Fruit fly (Drosophila melanogaster) whole organism, embryonic: ENCODE data around the gene UQCR-14.

Source experiments
- BEAF-32 ChIP-seq: fragments of 200-800 bp; sonication (Bioruptor generic); optimal IDR thresholded peaks from 3 replicates; lab custom pipeline; 2017; ENCODE audit warnings: missing biosample characterization, missing genetic modification characterization, mild to moderate bottlenecking, moderate library complexity, missing genetic modification reagents
- Bgb ChIP-seq: fragments of 200-800 bp; sonication (Bioruptor generic); IDR thresholded peaks from 2 replicates; pipeline ENCODE4 v1.3.6; 2022; ENCODE audit warnings: missing biosample characterization, missing genetic modification characterization; ENCODE audit not compliant: partially characterized antibody
- CG1024 ChIP-seq: fragments of 200-800 bp; sonication (Bioruptor generic); IDR thresholded peaks from 2 replicates; pipeline ENCODE4 v1.3.6; 2022; ENCODE audit warnings: missing biosample characterization, missing genetic modification characterization
- CG14050 ChIP-seq: fragments of 200-800 bp; sonication (Bioruptor generic); IDR thresholded peaks from 3 replicates; pipeline ENCODE4 v1.3.6; 2022; ENCODE audit warnings: missing biosample characterization, missing genetic modification characterization
- CG1529 ChIP-seq: fragments of 200-800 bp; sonication (Bioruptor generic); optimal IDR thresholded peaks from 3 replicates; lab custom pipeline; 2018; ENCODE audit warnings: missing biosample characterization, missing genetic modification characterization
- CG15514 ChIP-seq: fragments of 200-800 bp; sonication (Bioruptor generic); optimal IDR thresholded peaks from 3 replicates; lab custom pipeline; 2017; ENCODE audit warnings: missing biosample characterization, missing genetic modification characterization, mild to moderate bottlenecking, moderate library complexity, missing genetic modification reagents
- CG16813 ChIP-seq: fragments of 200-800 bp; sonication (Bioruptor generic); IDR thresholded peaks from 3 replicates; pipeline ENCODE4 v1.3.6; 2022; ENCODE audit warnings: missing biosample characterization, missing genetic modification characterization; ENCODE audit not compliant: partially characterized antibody
- CG17328 ChIP-seq: fragments of 200-800 bp; sonication (Bioruptor generic); IDR thresholded peaks from 2 replicates; pipeline ENCODE4 v1.3.6; 2022; ENCODE audit warnings: missing biosample characterization, missing genetic modification characterization
- CG17802 ChIP-seq: fragments of 200-800 bp; sonication (Bioruptor generic); optimal IDR thresholded peaks from 2 replicates; lab custom pipeline; 2018; ENCODE audit warnings: missing biosample characterization, mild to moderate bottlenecking, missing genetic modification characterization, moderate library complexity
- CG2116 ChIP-seq: fragments of 200-800 bp; sonication (Bioruptor generic); optimal IDR thresholded peaks from 3 replicates; lab custom pipeline; 2018; ENCODE audit warnings: missing biosample characterization, mild to moderate bottlenecking, missing genetic modification characterization
- CG2712 ChIP-seq: fragments of 200-800 bp; optimal IDR thresholded peaks from 3 replicates; lab custom pipeline; 2019; ENCODE audit warnings: missing biosample characterization, mild to moderate bottlenecking, missing genetic modification characterization, moderate library complexity
- CG30020 ChIP-seq: fragments of 200-800 bp; optimal IDR thresholded peaks from 2 replicates; lab custom pipeline; 2019; ENCODE audit warnings: missing biosample characterization, mild to moderate bottlenecking, missing genetic modification characterization, moderate library complexity
- CG32767 ChIP-seq: fragments of 200-800 bp; sonication (Bioruptor generic); IDR thresholded peaks from 2 replicates; pipeline ENCODE4 v1.3.6; 2022; ENCODE audit warnings: missing biosample characterization, missing genetic modification characterization
- CG34224 ChIP-seq: fragments of 200-800 bp; sonication (Bioruptor generic); IDR thresholded peaks from 3 replicates; pipeline ENCODE4 v1.3.6; 2022; ENCODE audit warnings: missing biosample characterization, missing genetic modification characterization; ENCODE audit not compliant: partially characterized antibody
- CG3995 ChIP-seq: fragments of 200-800 bp; sonication (Bioruptor generic); optimal IDR thresholded peaks from 3 replicates; lab custom pipeline; 2016; ENCODE audit warnings: missing biosample characterization, missing genetic modification characterization
- CG6272 ChIP-seq: fragments of 200-800 bp; sonication (Bioruptor generic); IDR thresholded peaks from 2 replicates; pipeline ENCODE4 v1.3.6; 2022; ENCODE audit warnings: missing biosample characterization, missing genetic modification characterization
- CG6654 ChIP-seq: fragments of 200-800 bp; sonication (Bioruptor generic); optimal IDR thresholded peaks from 2 replicates; lab custom pipeline; 2017; ENCODE audit warnings: missing biosample characterization, mild to moderate bottlenecking, missing genetic modification characterization
- CG6791 ChIP-seq: fragments of 200-800 bp; sonication (Bioruptor generic); IDR thresholded peaks from 3 replicates; pipeline ENCODE4 v1.3.6; 2022; ENCODE audit warnings: missing biosample characterization, missing genetic modification characterization; ENCODE audit not compliant: partially characterized antibody
- CG7963 ChIP-seq: fragments of 200-800 bp; sonication (Bioruptor generic); IDR thresholded peaks from 3 replicates; pipeline ENCODE4 v1.3.6; 2022; ENCODE audit warnings: missing biosample characterization, missing genetic modification characterization; ENCODE audit not compliant: partially characterized antibody
- Dll ChIP-seq: fragments of 200-800 bp; sonication (Bioruptor generic); IDR thresholded peaks from 4 replicates; pipeline ENCODE4 v1.3.6; 2022; ENCODE audit warnings: missing biosample characterization, missing genetic modification characterization; ENCODE audit not compliant: partially characterized antibody
- Doc3 ChIP-seq: fragments of 200-800 bp; sonication (Bioruptor generic); IDR thresholded peaks from 3 replicates; pipeline ENCODE4 v1.3.6; 2022; ENCODE audit warnings: missing biosample characterization, missing genetic modification characterization; ENCODE audit not compliant: partially characterized antibody
- Dp ChIP-seq: fragments of 200-800 bp; sonication (Bioruptor generic); optimal IDR thresholded peaks from 2 replicates; lab custom pipeline; 2018; ENCODE audit warnings: missing biosample characterization, mild to moderate bottlenecking, missing genetic modification characterization, moderate library complexity
- Dref ChIP-seq: fragments of 200-800 bp; sonication (Bioruptor generic); IDR thresholded peaks from 2 replicates; pipeline ENCODE4 v1.3.6; 2022; ENCODE audit warnings: missing biosample characterization, missing genetic modification characterization
- E2f2 ChIP-seq: fragments of 200-800 bp; sonication (Bioruptor generic); IDR thresholded peaks from 2 replicates; pipeline ENCODE4 v1.3.6; 2022; ENCODE audit warnings: missing biosample characterization, missing genetic modification characterization
- Fer2 ChIP-seq: fragments of 200-800 bp; sonication (Bioruptor generic); optimal IDR thresholded peaks from 2 replicates; lab custom pipeline; 2018; ENCODE audit warnings: missing biosample characterization, mild to moderate bottlenecking, missing genetic modification characterization, moderate library complexity
- Fer3 ChIP-seq: fragments of 200-800 bp; sonication (Bioruptor generic); optimal IDR thresholded peaks from 2 replicates; lab custom pipeline; 2018; ENCODE audit warnings: missing biosample characterization, mild to moderate bottlenecking, missing genetic modification characterization, moderate library complexity
- Gug ChIP-seq: fragments of 200-800 bp; sonication (Bioruptor generic); IDR thresholded peaks from 4 replicates; pipeline ENCODE4 v1.3.6; 2022; ENCODE audit warnings: missing biosample characterization, missing genetic modification characterization
- Sry-δ ChIP-seq: fragments of 200-800 bp; sonication (Bioruptor generic); optimal IDR thresholded peaks from 2 replicates; lab custom pipeline; 2016; ENCODE audit warnings: missing biosample characterization, missing genetic modification characterization
- Xrp1 ChIP-seq: fragments of 200-800 bp; sonication (Bioruptor generic); IDR thresholded peaks from 2 replicates; pipeline ENCODE4 v1.3.6; 2022; ENCODE audit warnings: missing biosample characterization, missing genetic modification characterization
- amos ChIP-seq: fragments of 200-800 bp; sonication (Bioruptor generic); IDR thresholded peaks from 2 replicates; pipeline ENCODE4 v1.3.6; 2022; ENCODE audit warnings: missing biosample characterization, missing genetic modification characterization; ENCODE audit not compliant: partially characterized antibody
- chinmo ChIP-seq: fragments of 200-800 bp; sonication (Bioruptor generic); IDR thresholded peaks from 4 replicates; pipeline ENCODE4 v1.3.6; 2022; ENCODE audit warnings: missing biosample characterization, missing genetic modification characterization; ENCODE audit not compliant: partially characterized antibody
- fd3F ChIP-seq: fragments of 200-800 bp; sonication (Bioruptor generic); optimal IDR thresholded peaks from 2 replicates; lab custom pipeline; 2018; ENCODE audit warnings: missing biosample characterization, mild to moderate bottlenecking, missing genetic modification characterization, moderate library complexity
- gcm2 ChIP-seq: fragments of 200-800 bp; sonication (Bioruptor generic); optimal IDR thresholded peaks from 2 replicates; lab custom pipeline; 2016; ENCODE audit warnings: missing biosample characterization, missing genetic modification characterization
- gfzf ChIP-seq: fragments of 200-800 bp; sonication (Bioruptor generic); optimal IDR thresholded peaks from 2 replicates; lab custom pipeline; 2016; ENCODE audit warnings: missing biosample characterization, mild to moderate bottlenecking, missing genetic modification characterization, moderate library complexity
- hbn ChIP-seq: fragments of 200-800 bp; sonication (Bioruptor generic); IDR thresholded peaks from 2 replicates; pipeline ENCODE4 v1.3.6; 2022; ENCODE audit warnings: missing biosample characterization, missing genetic modification characterization; ENCODE audit not compliant: partially characterized antibody
- knrl ChIP-seq: fragments of 200-800 bp; sonication (Bioruptor generic); IDR thresholded peaks from 3 replicates; pipeline ENCODE4 v1.3.6; 2022; ENCODE audit warnings: missing biosample characterization, missing genetic modification characterization; ENCODE audit not compliant: partially characterized antibody
- luna ChIP-seq: fragments of 200-800 bp; sonication (Bioruptor generic); optimal IDR thresholded peaks from 2 replicates; lab custom pipeline; 2016; ENCODE audit warnings: missing biosample characterization, missing genetic modification characterization
- maf-S ChIP-seq: fragments of 200-800 bp; sonication (Bioruptor generic); optimal IDR thresholded peaks from 2 replicates; lab custom pipeline; 2016; ENCODE audit warnings: missing biosample characterization, missing genetic modification characterization
- mld ChIP-seq: fragments of 200-800 bp; sonication (Bioruptor generic); IDR thresholded peaks from 3 replicates; pipeline ENCODE4 v1.3.6; 2022; ENCODE audit warnings: missing biosample characterization, missing genetic modification characterization; ENCODE audit not compliant: partially characterized antibody
- nerfin-2 ChIP-seq: fragments of 200-800 bp; sonication (Bioruptor generic); IDR thresholded peaks from 2 replicates; pipeline ENCODE4 v1.3.6; 2022; ENCODE audit warnings: missing biosample characterization, missing genetic modification characterization; ENCODE audit not compliant: partially characterized antibody
- pfk ChIP-seq: fragments of 200-800 bp; sonication (Bioruptor generic); optimal IDR thresholded peaks from 2 replicates; lab custom pipeline; 2018; ENCODE audit warnings: missing biosample characterization, mild to moderate bottlenecking, missing genetic modification characterization, moderate library complexity
- row ChIP-seq: fragments of 200-800 bp; sonication (Bioruptor generic); IDR thresholded peaks from 3 replicates; pipeline ENCODE4 v1.3.6; 2022; ENCODE audit warnings: missing biosample characterization, missing genetic modification characterization
- sima ChIP-seq: fragments of 200-800 bp; sonication (Bioruptor generic); optimal IDR thresholded peaks from 2 replicates; lab custom pipeline; 2016; ENCODE audit warnings: missing biosample characterization, missing genetic modification characterization
- tna ChIP-seq: fragments of 200-800 bp; sonication (Bioruptor generic); IDR thresholded peaks from 2 replicates; pipeline ENCODE4 v1.3.6; 2022; ENCODE audit warnings: missing biosample characterization, missing genetic modification characterization; ENCODE audit not compliant: partially characterized antibody
- trem ChIP-seq: fragments of 200-800 bp; optimal IDR thresholded peaks from 3 replicates; lab custom pipeline; 2019; ENCODE audit warnings: missing biosample characterization, mild to moderate bottlenecking, missing genetic modification characterization, moderate library complexity
- unc-4 ChIP-seq: fragments of 200-800 bp; sonication (Bioruptor generic); IDR thresholded peaks from 2 replicates; pipeline ENCODE4 v1.3.6; 2022; ENCODE audit warnings: missing biosample characterization, missing genetic modification characterization; ENCODE audit not compliant: partially characterized antibody

The UQCR-14 gene

dm6 chrX:16297618-16298017 is 11.5 kb downstream of the UQCR-14 start, which contains the start of gene ERp44:
ERp44 (minus strand) TSS chrX:16297718.
- TF ChIP-seq Doc3 (GFP tag; lab: Robert Waterston, UW) (no peak), CG6654 (GFP tag; lab: Kevin White, UChicago) (no peak), gcm2 (GFP tag; lab: Kevin White, UChicago) (no peak), luna (no peak), fd3F (GFP tag; lab: Kevin White, UChicago) (no peak), Fer2 (tag; lab: Kevin White, UChicago) (no peak), maf-S (GFP tag; lab: Kevin White, UChicago) (no peak), CG14050 (GFP tag; lab: Robert Waterston, UW) (no peak)

- TF ChIP-seq Fer3 (tag; lab: Kevin White, UChicago) (no peak), CG15514 (peak; percentile 63), CG30020 (tag; lab: Kevin White, UChicago) (peak; percentile 93), knrl (GFP tag; lab: Robert Waterston, UW) (peak; percentile 60; the same call in 2 of the 3 replicates), hbn (GFP tag; lab: Robert Waterston, UW) (peak; percentile 58; the same call in 1 of the 2 replicates), Xrp1 (0 out of 2 replicates have a peak, but pooled peaks have one; percentile 10), E2f2 (peak; percentile 83), CG7963 (peak; percentile 70), mld (GFP tag; lab: Robert Waterston, UW) (peak; percentile 65; the same call in 1 of the 3 replicates), CG1529 (GFP tag; lab: Kevin White, UChicago) (no peak), CG6272 (GFP tag; lab: Robert Waterston, UW) (no peak), Dp (GFP tag; lab: Kevin White, UChicago) (peak; percentile 74), unc-4 (peak; percentile 62; the same call in 1 of the 2 replicates), CG32767 (GFP tag; lab: Robert Waterston, UW) (0 out of 2 replicates have a peak, but pooled peaks have one; percentile 19), Gug (GFP tag; lab: Robert Waterston, UW) (no peak), BEAF-32 (GFP tag; lab: Kevin White, UChicago) (peak; percentile 59), trem (tag; lab: Kevin White, UChicago) (peak; percentile 31), CG3995 (peak; percentile 92), sima (GFP tag; lab: Kevin White, UChicago) (no peak), CG2116 (GFP tag; lab: Kevin White, UChicago) (peak; percentile 75), nerfin-2 (GFP tag; lab: Robert Waterston, UW) (peak; percentile 69), CG17802 (tag; lab: Kevin White, UChicago) (peak; percentile 34), amos (GFP tag; lab: Robert Waterston, UW) (peak; percentile 73; the same call in 1 of the 2 replicates), Bgb (GFP tag; lab: Robert Waterston, UW) (peak; percentile 78), gfzf (GFP tag; lab: Kevin White, UChicago) (no peak), Doc3 (GFP tag; lab: Robert Waterston, UW) (peak; percentile 58; the same call in 2 of the 3 replicates), chinmo (GFP tag; lab: Robert Waterston, UW) (0 out of 4 replicates have a peak, but pooled peaks have one; percentile 39), CG17328 (no peak), pfk (GFP tag; lab: Kevin White, UChicago) (peak; percentile 21), CG34224 (GFP tag; lab: Robert Waterston, UW) (peak; percentile 66), Dll (peak; percentile 68), CG6791 (GFP tag; lab: Robert Waterston, UW) (peak; percentile 82), tna (peak; percentile 61), row (GFP tag; lab: Robert Waterston, UW) (peak; percentile 60), CG1024 (GFP tag; lab: Robert Waterston, UW) (0 out of 2 replicates have a peak, but pooled peaks have one; percentile 31), Dref (GFP tag; lab: Robert Waterston, UW) (peak; percentile 84), CG2712 (tag; lab: Kevin White, UChicago) (peak; percentile 58), Sry-δ (GFP tag; lab: Kevin White, UChicago) (peak; percentile 25), CG16813 (GFP tag; lab: Robert Waterston, UW) (peak; percentile 66)
Measured at dm6 chrX:16303636-16304035, 17.5 kb downstream of the UQCR-14 start, which contains the start of gene CG3679. CG3679 (plus strand) TSS chrX:16303870.
